Worm (Caenorhabditis elegans): ENCODE data around the gene spig-1.

DNA sequence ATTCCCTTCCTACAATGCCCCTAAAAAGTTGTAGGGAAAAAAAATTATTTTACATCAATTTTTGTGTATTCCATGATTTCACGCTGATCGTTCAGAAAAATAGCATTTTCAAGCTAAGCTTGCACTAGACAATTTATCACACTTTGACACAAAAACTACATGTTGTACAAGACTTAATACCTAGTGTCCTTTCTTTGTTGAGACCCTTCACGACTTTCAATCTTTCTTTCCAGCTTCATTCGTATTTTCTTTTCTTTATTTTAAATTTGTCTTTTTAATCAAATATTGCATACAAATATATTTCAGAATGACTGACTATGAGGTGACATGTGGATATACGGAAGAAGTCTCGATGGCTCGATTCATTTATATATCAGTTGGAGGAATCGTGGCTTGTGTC is 5.5 kb upstream of the spig-1 start, which contains the start of gene F20A1.2:
- TF ChIP-seq nhr-25 (tag; optimal IDR thresholded peaks at IDR 0.05) (no peak), lin-39 (tag; optimal IDR thresholded peaks at IDR 0.05) (no peak), snpc-4 (tag; optimal IDR thresholded peaks at IDR 0.05) (no peak), nhr-77 (tag; optimal IDR thresholded peaks at IDR 0.05) (no peak), elt-3 (tag; optimal IDR thresholded peaks at IDR 0.05) (no peak), ceh-82 (tag; optimal IDR thresholded peaks at IDR 0.05) (no peak), unc-62 (GFP tag; optimal IDR thresholded peaks at IDR 0.05) (no peak), sma-9 (GFP tag; optimal IDR thresholded peaks at IDR 0.05) (no peak), sma-9 (tag; optimal IDR thresholded peaks at IDR 0.05) (no peak), ztf-1 (GFP tag; conservative IDR thresholded peaks at IDR 0.05) (no peak), ztf-4 (tag; optimal IDR thresholded peaks at IDR 0.05) (no peak)
